Fruit fly (Drosophila melanogaster) whole organism, embryonic: Measurements from ENCODE around the gene CG9837.

Source experiments
- Atf3 ChIP-seq: fragments of 200-800 bp; sonication (Bioruptor generic); optimal IDR thresholded peaks from 3 replicates; lab custom pipeline; 2016; ENCODE audit warnings: missing biosample characterization, missing genetic modification characterization
- Bdp1 ChIP-seq: fragments of 200-800 bp; sonication (Bioruptor generic); optimal IDR thresholded peaks from 3 replicates; lab custom pipeline; 2016; ENCODE audit warnings: missing biosample characterization, missing genetic modification characterization
- CG11093 ChIP-seq: fragments of 200-800 bp; sonication (Bioruptor generic); IDR thresholded peaks from 3 replicates; pipeline ENCODE4 v1.3.6; 2022; ENCODE audit warnings: missing biosample characterization, missing genetic modification characterization
- CG11247 ChIP-seq: fragments of 200-800 bp; sonication (Bioruptor generic); IDR thresholded peaks from 2 replicates; pipeline ENCODE4 v1.3.6; 2022; ENCODE audit warnings: missing biosample characterization, missing genetic modification characterization
- CG11504 ChIP-seq: fragments of 200-800 bp; sonication (Bioruptor generic); optimal IDR thresholded peaks from 3 replicates; lab custom pipeline; 2019; ENCODE audit warnings: missing biosample characterization, mild to moderate bottlenecking, missing genetic modification characterization, moderate library complexity
- CG11696 ChIP-seq: fragments of 200-800 bp; sonication (Bioruptor generic); IDR thresholded peaks from 2 replicates; pipeline ENCODE4 v1.3.6; 2022; ENCODE audit warnings: missing biosample characterization, missing genetic modification characterization
- CG1233 ChIP-seq: fragments of 200-800 bp; sonication (Bioruptor generic); optimal IDR thresholded peaks from 4 replicates; lab custom pipeline; 2018; ENCODE audit warnings: missing biosample characterization, mild to moderate bottlenecking, missing genetic modification characterization
- CG12391 ChIP-seq: fragments of 200-800 bp; sonication (Bioruptor generic); optimal IDR thresholded peaks from 3 replicates; lab custom pipeline; 2018; ENCODE audit warnings: missing biosample characterization, mild to moderate bottlenecking, missing genetic modification characterization, moderate library complexity
- CG12659 ChIP-seq: fragments of 200-800 bp; sonication (Bioruptor generic); optimal IDR thresholded peaks from 3 replicates; lab custom pipeline; 2017; ENCODE audit warnings: mild to moderate bottlenecking, missing biosample characterization, missing genetic modification reagents, missing genetic modification characterization
- CG14014 ChIP-seq: fragments of 200-800 bp; sonication (Bioruptor generic); IDR thresholded peaks from 2 replicates; pipeline ENCODE4 v1.3.6; 2022; ENCODE audit warnings: missing biosample characterization, missing genetic modification characterization
- CG14667 ChIP-seq: fragments of 200-800 bp; sonication (Bioruptor generic); IDR thresholded peaks from 2 replicates; pipeline ENCODE4 v1.3.6; 2022; ENCODE audit warnings: missing biosample characterization, missing genetic modification characterization
- CG15514 ChIP-seq: fragments of 200-800 bp; sonication (Bioruptor generic); optimal IDR thresholded peaks from 3 replicates; lab custom pipeline; 2017; ENCODE audit warnings: missing biosample characterization, missing genetic modification characterization, mild to moderate bottlenecking, moderate library complexity, missing genetic modification reagents
- CG16779 ChIP-seq: fragments of 200-800 bp; sonication (Bioruptor generic); IDR thresholded peaks from 2 replicates; pipeline ENCODE4 v1.3.6; 2022; ENCODE audit warnings: missing biosample characterization, missing genetic modification characterization
- CG17802 ChIP-seq: fragments of 200-800 bp; sonication (Bioruptor generic); optimal IDR thresholded peaks from 2 replicates; lab custom pipeline; 2018; ENCODE audit warnings: missing biosample characterization, mild to moderate bottlenecking, missing genetic modification characterization, moderate library complexity
- CG1832 ChIP-seq: fragments of 200-800 bp; sonication (Bioruptor generic); optimal IDR thresholded peaks from 2 replicates; lab custom pipeline; 2017; ENCODE audit warnings: missing biosample characterization, mild to moderate bottlenecking, missing genetic modification characterization, inconsistent platforms
- CG18476 ChIP-seq: fragments of 200-800 bp; sonication (Bioruptor generic); optimal IDR thresholded peaks from 2 replicates; lab custom pipeline; 2016; ENCODE audit warnings: missing biosample characterization, mild to moderate bottlenecking, missing genetic modification characterization
- CG32532 ChIP-seq: fragments of 200-800 bp; sonication (Bioruptor generic); IDR thresholded peaks from 2 replicates; pipeline ENCODE4 v1.3.6; 2022; ENCODE audit warnings: missing biosample characterization, missing genetic modification characterization
- CG32767 ChIP-seq: fragments of 200-800 bp; sonication (Bioruptor generic); IDR thresholded peaks from 2 replicates; pipeline ENCODE4 v1.3.6; 2022; ENCODE audit warnings: missing biosample characterization, missing genetic modification characterization
- CG32772 ChIP-seq: fragments of 200-800 bp; sonication (Bioruptor generic); IDR thresholded peaks from 2 replicates; pipeline ENCODE4 v1.3.6; 2022; ENCODE audit warnings: missing biosample characterization, missing genetic modification characterization
- CG6254 ChIP-seq: fragments of 200-800 bp; sonication (Bioruptor generic); optimal IDR thresholded peaks from 3 replicates; lab custom pipeline; 2017; ENCODE audit warnings: mild to moderate bottlenecking, missing biosample characterization, missing genetic modification reagents, missing genetic modification characterization
- CG6854 ChIP-seq: fragments of 200-800 bp; sonication (Bioruptor generic); optimal IDR thresholded peaks from 3 replicates; lab custom pipeline; 2017; ENCODE audit warnings: missing biosample characterization, mild to moderate bottlenecking, missing genetic modification characterization
- CG8924 ChIP-seq: fragments of 200-800 bp; optimal IDR thresholded peaks from 3 replicates; lab custom pipeline; 2019; ENCODE audit warnings: missing biosample characterization, mild to moderate bottlenecking, missing genetic modification characterization, moderate library complexity
- CG9932 ChIP-seq: fragments of 200-800 bp; sonication (Bioruptor generic); IDR thresholded peaks from 2 replicates; pipeline ENCODE4 v1.3.6; 2022; ENCODE audit warnings: missing biosample characterization, missing genetic modification characterization
- Elba2 ChIP-seq: fragments of 200-800 bp; sonication (Bioruptor generic); optimal IDR thresholded peaks from 3 replicates; lab custom pipeline; 2016; ENCODE audit warnings: missing biosample characterization, missing genetic modification characterization
- Ets65A ChIP-seq: fragments of 200-800 bp; sonication (Bioruptor generic); peaks from one replicate; lab custom pipeline; 2016; ENCODE audit warnings: missing biosample characterization, missing genetic modification characterization
- HmgZ ChIP-seq: fragments of 200-800 bp; sonication (Bioruptor generic); optimal IDR thresholded peaks from 2 replicates; lab custom pipeline; 2018; ENCODE audit warnings: missing biosample characterization, mild to moderate bottlenecking, missing genetic modification characterization
- Hr39 ChIP-seq: fragments of >200 bp; optimal IDR thresholded peaks from 2 replicates; lab custom pipeline; 2017
- Nf-YB ChIP-seq: fragments of 200-800 bp; sonication (Bioruptor generic); optimal IDR thresholded peaks from 3 replicates; lab custom pipeline; 2019; ENCODE audit warnings: missing biosample characterization, mild to moderate bottlenecking, missing genetic modification characterization, moderate library complexity
- Oaz ChIP-seq: fragments of 200-800 bp; sonication (Bioruptor generic); IDR thresholded peaks from 2 replicates; pipeline ENCODE4 v1.3.6; 2022; ENCODE audit warnings: missing biosample characterization, missing genetic modification characterization
- Poxn ChIP-seq: fragments of 200-800 bp; sonication (Bioruptor generic); IDR thresholded peaks from 2 replicates; pipeline ENCODE4 v1.3.6; 2022; ENCODE audit warnings: missing biosample characterization, missing genetic modification characterization
- Sry-δ ChIP-seq: fragments of 200-800 bp; sonication (Bioruptor generic); optimal IDR thresholded peaks from 2 replicates; lab custom pipeline; 2016; ENCODE audit warnings: missing biosample characterization, missing genetic modification characterization
- Ssrp ChIP-seq: fragments of 200-800 bp; sonication (Bioruptor generic); optimal IDR thresholded peaks from 2 replicates; lab custom pipeline; 2018; ENCODE audit warnings: missing biosample characterization, mild to moderate bottlenecking, missing genetic modification characterization, moderate library complexity
- aop ChIP-seq: fragments of 200-800 bp; sonication (Bioruptor generic); IDR thresholded peaks from 2 replicates; pipeline ENCODE4 v1.3.6; 2022; ENCODE audit warnings: missing biosample characterization, missing genetic modification characterization
- bab2 ChIP-seq: fragments of 200-800 bp; sonication (Bioruptor generic); optimal IDR thresholded peaks from 2 replicates; lab custom pipeline; 2016; ENCODE audit warnings: missing biosample characterization, missing genetic modification characterization
- corto ChIP-seq: fragments of 200-800 bp; sonication (Bioruptor generic); optimal IDR thresholded peaks from 2 replicates; lab custom pipeline; 2016; ENCODE audit warnings: missing biosample characterization, mild to moderate bottlenecking, missing genetic modification characterization, moderate library complexity
- croc ChIP-seq: fragments of 200-800 bp; sonication (Bioruptor generic); conservative IDR thresholded peaks from 3 replicates; pipeline ENCODE4 v1.3.6; 2022; ENCODE audit warnings: missing biosample characterization, missing genetic modification characterization
- dan ChIP-seq: fragments of 200-800 bp; sonication (Bioruptor generic); IDR thresholded peaks from 2 replicates; pipeline ENCODE4 v1.3.6; 2022; ENCODE audit warnings: missing biosample characterization, missing genetic modification characterization
- danr ChIP-seq: fragments of 200-800 bp; sonication (Bioruptor generic); IDR thresholded peaks from 2 replicates; pipeline ENCODE4 v1.3.6; 2022; ENCODE audit warnings: missing biosample characterization, missing genetic modification characterization
- dimm ChIP-seq: fragments of 200-800 bp; sonication (Bioruptor generic); IDR thresholded peaks from 2 replicates; pipeline ENCODE4 v1.3.6; 2022; ENCODE audit warnings: missing biosample characterization, missing genetic modification characterization
- eve ChIP-seq, 2 experiments: fragments of >200 bp; optimal IDR thresholded peaks; 2 replicates each; lab custom pipeline; 2017; ENCODE audit warnings: missing biosample characterization in 2 of 2, missing genetic modification characterization in 2 of 2
- ewg ChIP-seq: fragments of 200-800 bp; sonication (Bioruptor generic); optimal IDR thresholded peaks from 3 replicates; lab custom pipeline; 2017; ENCODE audit warnings: mild to moderate bottlenecking, missing biosample characterization, missing genetic modification reagents, missing genetic modification characterization
- fd102C ChIP-seq: fragments of 200-800 bp; sonication (Bioruptor generic); optimal IDR thresholded peaks from 2 replicates; lab custom pipeline; 2018; ENCODE audit warnings: missing biosample characterization, mild to moderate bottlenecking, missing genetic modification characterization, moderate library complexity
- ham ChIP-seq: fragments of 200-800 bp; sonication (Bioruptor generic); IDR thresholded peaks from 2 replicates; pipeline ENCODE4 v1.3.6; 2022; ENCODE audit warnings: missing biosample characterization, missing genetic modification characterization
- kah ChIP-seq: fragments of 200-800 bp; sonication (Bioruptor generic); optimal IDR thresholded peaks from 2 replicates; lab custom pipeline; 2018; ENCODE audit warnings: missing biosample characterization, mild to moderate bottlenecking, missing genetic modification characterization
- knrl ChIP-seq: fragments of 200-800 bp; sonication (Bioruptor generic); IDR thresholded peaks from 3 replicates; pipeline ENCODE4 v1.3.6; 2022; ENCODE audit warnings: missing biosample characterization, missing genetic modification characterization; ENCODE audit not compliant: partially characterized antibody
- org-1 ChIP-seq: fragments of 200-800 bp; sonication (Bioruptor generic); optimal IDR thresholded peaks from 2 replicates; lab custom pipeline; 2017; ENCODE audit warnings: missing biosample characterization, missing genetic modification characterization
- ranshi ChIP-seq: fragments of 200-800 bp; sonication (Bioruptor generic); IDR thresholded peaks from 2 replicates; pipeline ENCODE4 v1.3.6; 2022; ENCODE audit warnings: missing biosample characterization, missing genetic modification characterization
- seq ChIP-seq: fragments of 200-800 bp; sonication (Bioruptor generic); IDR thresholded peaks from 2 replicates; pipeline ENCODE4 v1.3.6; 2022; ENCODE audit warnings: missing biosample characterization, missing genetic modification characterization
- tio ChIP-seq: fragments of 200-800 bp; sonication (Bioruptor generic); optimal IDR thresholded peaks from 2 replicates; lab custom pipeline; 2017; ENCODE audit warnings: missing biosample characterization, missing genetic modification characterization, inconsistent platforms
- ttk ChIP-seq: fragments of 200-800 bp; sonication (Bioruptor generic); IDR thresholded peaks from 2 replicates; pipeline ENCODE4 v2.1.2; 2022; ENCODE audit warnings: missing biosample characterization, missing genetic modification characterization
- vvl ChIP-seq: fragments of 200-800 bp; sonication (Bioruptor generic); IDR thresholded peaks from 2 replicates; pipeline ENCODE4 v1.3.6; 2022; ENCODE audit warnings: missing biosample characterization, missing genetic modification characterization
- wdn ChIP-seq: fragments of 200-800 bp; sonication (Bioruptor generic); IDR thresholded peaks from 2 replicates; pipeline ENCODE4 v1.3.6; 2022; ENCODE audit warnings: missing biosample characterization, missing genetic modification characterization

Gene CG9837

dm6 chr3R:8808518-8808921 lies 4.9 kb downstream of the CG9837 start (continued):
- TF ChIP-seq CG12659 (GFP tag; lab: Kevin White, UChicago) (peak; percentile 32), HmgZ (tag; lab: Kevin White, UChicago) (no peak), Sry-δ (GFP tag; lab: Kevin White, UChicago) (no peak), CG6254 (GFP tag; lab: Kevin White, UChicago) (peak; percentile 77), CG1233 (GFP tag; lab: Kevin White, UChicago) (peak; percentile 69), CG6854 (GFP tag; lab: Kevin White, UChicago) (no peak), CG14014 (GFP tag; lab: Robert Waterston, UW) (no peak), CG14667 (GFP tag; lab: Robert Waterston, UW) (no peak), seq (GFP tag; lab: Robert Waterston, UW) (no peak), Poxn (GFP tag; lab: Robert Waterston, UW) (no peak), eve (GFP tag; optimal IDR thresholded peaks at IDR 0.05; lab: Kevin White, UChicago) (peak in 1 of 2 experiments; percentile 71), CG11696 (no peak), CG18476 (GFP tag; lab: Kevin White, UChicago) (peak; percentile 63), danr (no peak), croc (GFP tag; lab: Robert Waterston, UW) (peak; percentile 63), ham (GFP tag; lab: Robert Waterston, UW) (no peak), corto (GFP tag; lab: Kevin White, UChicago) (no peak), org-1 (peak; percentile 51), CG11093 (GFP tag; lab: Robert Waterston, UW) (0 out of 3 replicates have a peak, but pooled peaks have one; percentile 23), CG1832 (GFP tag; lab: Kevin White, UChicago) (no peak), CG9932 (GFP tag; lab: Robert Waterston, UW) (no peak), Oaz (GFP tag; lab: Robert Waterston, UW) (no peak), Ets65A (GFP tag; lab: Kevin White, UChicago) (no peak), dimm (GFP tag; lab: Robert Waterston, UW) (no peak), CG15514 (GFP tag; lab: Kevin White, UChicago) (no peak), vvl (peak; percentile 72), Nf-YB (peak; percentile 72), CG17802 (tag; lab: Kevin White, UChicago) (no peak), Hr39 (lab: Kevin White, UChicago) (no peak), CG16779 (no peak), CG12391 (tag; lab: Kevin White, UChicago) (peak; percentile 90), wdn (no peak), kah (GFP tag; lab: Kevin White, UChicago) (no peak), knrl (no peak), dan (GFP tag; lab: Robert Waterston, UW) (no peak; the same call in 1 of the 2 replicates), CG32767 (0 out of 2 replicates have a peak, but pooled peaks have one; percentile 34), Bdp1 (peak; percentile 5), bab2 (GFP tag; lab: Kevin White, UChicago) (peak; percentile 48), CG11504 (tag; lab: Kevin White, UChicago) (peak; percentile 76), tio (GFP tag; lab: Kevin White, UChicago) (no peak), ttk (0 out of 2 replicates have a peak, but pooled peaks have one; percentile 33), ranshi (GFP tag; lab: Robert Waterston, UW) (0 out of 2 replicates have a peak, but pooled peaks have one; percentile 6), Atf3 (GFP tag; lab: Kevin White, UChicago) (peak; percentile 60), CG32772 (GFP tag; lab: Robert Waterston, UW) (peak; percentile 48; the same call in 1 of the 2 replicates), CG32532 (GFP tag; lab: Robert Waterston, UW) (no peak; the same call in 1 of the 2 replicates), Elba2 (GFP tag; lab: Kevin White, UChicago) (peak; percentile 78), ewg (GFP tag; lab: Kevin White, UChicago) (peak; percentile 39), fd102C (GFP tag; lab: Kevin White, UChicago) (peak; percentile 94), aop (GFP tag; lab: Robert Waterston, UW) (no peak), CG8924 (peak; percentile 90), CG11247 (GFP tag; lab: Robert Waterston, UW) (no peak), Ssrp (tag; lab: Kevin White, UChicago) (peak; percentile 78)
